In genomic region chr3R:16254616-16255601, dm6 we compare ENCODE assay signal across 1 fruit fly cellular context.
A peak's percentile ranks its signal among the peaks of the same experiment; 100 is the strongest.
TF ChIP-seq lines count a peak whose summit lies in the region.

No protein-coding gene starts in this region.

TF ChIP-seq in whole organism, embryonic, 481 proteins besides CTCF, POLR2A, EP300 and RAD21 (continued from another document and continues in another):
- no peak for TF ChIP-seq CG9437 (GFP tag; optimal IDR thresholded peaks at IDR 0.05; lab: Kevin White, UChicago)
- no peak for TF ChIP-seq so (GFP tag; IDR thresholded peaks at IDR 0.05; lab: Robert Waterston, UW)
- peak; percentile 41 for TF ChIP-seq Sry-δ (GFP tag; optimal IDR thresholded peaks at IDR 0.05; lab: Kevin White, UChicago)
- TF ChIP-seq Dp (GFP tag; optimal IDR thresholded peaks at IDR 0.05; lab: Kevin White, UChicago) = no peak
- TF ChIP-seq dmrt99B (tag; optimal IDR thresholded peaks at IDR 0.05; lab: Kevin White, UChicago) = peak; percentile 11
- TF ChIP-seq dati (GFP tag; IDR thresholded peaks at IDR 0.05; lab: Robert Waterston, UW) = no peak
- peak; percentile 44 for TF ChIP-seq CG18599 (GFP tag; optimal IDR thresholded peaks at IDR 0.05; lab: Kevin White, UChicago)
- TF ChIP-seq sc (optimal IDR thresholded peaks at IDR 0.05; lab: Kevin White, UChicago) = no peak
- no peak for TF ChIP-seq sc (GFP tag; optimal IDR thresholded peaks at IDR 0.05; lab: Kevin White, UChicago)
- TF ChIP-seq fd3F (GFP tag; optimal IDR thresholded peaks at IDR 0.05; lab: Kevin White, UChicago) = no peak
- no peak for TF ChIP-seq B-H2 (GFP tag; optimal IDR thresholded peaks at IDR 0.05; lab: Kevin White, UChicago)
- TF ChIP-seq Gsc (GFP tag; IDR thresholded peaks at IDR 0.05; lab: Robert Waterston, UW) = no peak
- TF ChIP-seq wor (GFP tag; IDR thresholded peaks at IDR 0.05; lab: Robert Waterston, UW) = no peak
- no peak for TF ChIP-seq cad (GFP tag; optimal IDR thresholded peaks at IDR 0.05; lab: Kevin White, UChicago)
- TF ChIP-seq CG16779 (GFP tag; IDR thresholded peaks at IDR 0.05; lab: Robert Waterston, UW) = no peak
- TF ChIP-seq ash1 (GFP tag; optimal IDR thresholded peaks at IDR 0.05; lab: Kevin White, UChicago) = no peak
- peak; percentile 72 for TF ChIP-seq kay (GFP tag; optimal IDR thresholded peaks at IDR 0.05; lab: Kevin White, UChicago)
- no peak for TF ChIP-seq Neu2 (GFP tag; optimal IDR thresholded peaks at IDR 0.05; lab: Kevin White, UChicago; ENCODE audit: borderline replicate concordance)
- TF ChIP-seq Asciz (GFP tag; optimal IDR thresholded peaks at IDR 0.05; lab: Kevin White, UChicago) = no peak
- no peak for TF ChIP-seq CG15269 (tag; optimal IDR thresholded peaks at IDR 0.05; lab: Kevin White, UChicago)
- TF ChIP-seq Side (GFP tag; optimal IDR thresholded peaks at IDR 0.05; lab: Kevin White, UChicago) = no peak
- TF ChIP-seq gsb (GFP tag; IDR thresholded peaks at IDR 0.05; lab: Robert Waterston, UW) = no peak
- TF ChIP-seq HLH4C (GFP tag; IDR thresholded peaks at IDR 0.05; lab: Robert Waterston, UW; ENCODE audit: partially characterized antibody) = no peak
- TF ChIP-seq nom (GFP tag; optimal IDR thresholded peaks at IDR 0.05; lab: Kevin White, UChicago) = no peak
- TF ChIP-seq Eip74EF (GFP tag; optimal IDR thresholded peaks at IDR 0.05; lab: Kevin White, UChicago) = no peak
- no peak for TF ChIP-seq vfl (GFP tag; optimal IDR thresholded peaks at IDR 0.05; lab: Kevin White, UChicago)
- no peak for TF ChIP-seq CG10654 (GFP tag; optimal IDR thresholded peaks at IDR 0.05; lab: Kevin White, UChicago)
- peak; percentile 11 for TF ChIP-seq Ets65A (GFP tag; lab: Kevin White, UChicago)
- TF ChIP-seq CG4360 (GFP tag; IDR thresholded peaks at IDR 0.05; lab: Robert Waterston, UW) = no peak
- no peak for TF ChIP-seq CG6791 (GFP tag; IDR thresholded peaks at IDR 0.05; lab: Robert Waterston, UW; ENCODE audit: partially characterized antibody)
- peak; percentile 20 for TF ChIP-seq Dad (GFP tag; optimal IDR thresholded peaks at IDR 0.05; lab: Kevin White, UChicago)
- TF ChIP-seq CG10959 (GFP tag; IDR thresholded peaks at IDR 0.05; lab: Robert Waterston, UW) = no peak
- TF ChIP-seq insv (GFP tag; optimal IDR thresholded peaks at IDR 0.05; lab: Kevin White, UChicago) = peak in 1 of 2 experiments; percentile 53
- TF ChIP-seq CG5953 (GFP tag; IDR thresholded peaks at IDR 0.05; lab: Robert Waterston, UW) = no peak
- no peak for TF ChIP-seq Meics (GFP tag; optimal IDR thresholded peaks at IDR 0.05; lab: Kevin White, UChicago)
- no peak for TF ChIP-seq CG1832 (GFP tag; optimal IDR thresholded peaks at IDR 0.05; lab: Kevin White, UChicago)
- TF ChIP-seq CG10267 (tag; optimal IDR thresholded peaks at IDR 0.05; lab: Kevin White, UChicago) = no peak
- TF ChIP-seq CG4730 (GFP tag; IDR thresholded peaks at IDR 0.05; lab: Robert Waterston, UW) = no peak
- TF ChIP-seq CG32532 (GFP tag; IDR thresholded peaks at IDR 0.05; lab: Robert Waterston, UW) = no peak
- TF ChIP-seq klu (GFP tag; IDR thresholded peaks at IDR 0.05; lab: Robert Waterston, UW) = no peak
- TF ChIP-seq lmd (GFP tag; IDR thresholded peaks at IDR 0.05; lab: Robert Waterston, UW) = no peak
- no peak for TF ChIP-seq ara (GFP tag; IDR thresholded peaks at IDR 0.05; lab: Robert Waterston, UW)
- no peak for TF ChIP-seq CG6765 (GFP tag; optimal IDR thresholded peaks at IDR 0.05; lab: Kevin White, UChicago)
- no peak for TF ChIP-seq vnd (GFP tag; IDR thresholded peaks at IDR 0.05; lab: Robert Waterston, UW; ENCODE audit: partially characterized antibody)
- no peak for TF ChIP-seq phol (tag; optimal IDR thresholded peaks at IDR 0.05; lab: Kevin White, UChicago)
- no peak for TF ChIP-seq ase (GFP tag; IDR thresholded peaks at IDR 0.05; lab: Robert Waterston, UW)
- no peak for TF ChIP-seq lbe (GFP tag; optimal IDR thresholded peaks at IDR 0.05; lab: Kevin White, UChicago)
- no peak for TF ChIP-seq CG10274 (GFP tag; optimal IDR thresholded peaks at IDR 0.05; lab: Kevin White, UChicago)
- no peak for TF ChIP-seq Camta (GFP tag; optimal IDR thresholded peaks at IDR 0.05; lab: Kevin White, UChicago)
- TF ChIP-seq CG5180 (GFP tag; optimal IDR thresholded peaks at IDR 0.05; lab: Kevin White, UChicago) = peak; percentile 70
- TF ChIP-seq CG18476 (GFP tag; optimal IDR thresholded peaks at IDR 0.05; lab: Kevin White, UChicago) = no peak
- TF ChIP-seq CG7372 (GFP tag; IDR thresholded peaks at IDR 0.05; lab: Robert Waterston, UW) = no peak
- TF ChIP-seq Rfx (GFP tag; IDR thresholded peaks at IDR 0.05; lab: Robert Waterston, UW) = no peak
- TF ChIP-seq kni (GFP tag; optimal IDR thresholded peaks at IDR 0.05; lab: Kevin White, UChicago) = peak; percentile 94
- TF ChIP-seq disco-r (GFP tag; optimal IDR thresholded peaks at IDR 0.05; lab: Kevin White, UChicago) = no peak
- TF ChIP-seq ci (GFP tag; IDR thresholded peaks at IDR 0.05; lab: Robert Waterston, UW) = no peak
- TF ChIP-seq chif (GFP tag; optimal IDR thresholded peaks at IDR 0.05; lab: Kevin White, UChicago) = no peak
- TF ChIP-seq sna (GFP tag; IDR thresholded peaks at IDR 0.05; lab: Robert Waterston, UW; ENCODE audit: partially characterized antibody) = no peak
- TF ChIP-seq emc (GFP tag; optimal IDR thresholded peaks at IDR 0.05; lab: Kevin White, UChicago) = no peak
- TF ChIP-seq Sin3A (optimal IDR thresholded peaks at IDR 0.05; lab: Kevin White, UChicago) = no peak
- no peak for TF ChIP-seq crol (GFP tag; IDR thresholded peaks at IDR 0.05; lab: Robert Waterston, UW)
- TF ChIP-seq CG7745 (tag; optimal IDR thresholded peaks at IDR 0.05; lab: Kevin White, UChicago) = no peak
- TF ChIP-seq CG13894 (tag; optimal IDR thresholded peaks at IDR 0.05; lab: Kevin White, UChicago) = peak; percentile 96
- no peak for TF ChIP-seq ranshi (GFP tag; IDR thresholded peaks at IDR 0.05; lab: Robert Waterston, UW)
- TF ChIP-seq Sox102F (GFP tag; optimal IDR thresholded peaks at IDR 0.05; lab: Kevin White, UChicago) = no peak
- no peak for TF ChIP-seq D19A (tag; optimal IDR thresholded peaks at IDR 0.05; lab: Kevin White, UChicago)
- TF ChIP-seq Hmx (GFP tag; optimal IDR thresholded peaks at IDR 0.05; lab: Kevin White, UChicago) = no peak
- no peak for TF ChIP-seq MBD-R2 (GFP tag; IDR thresholded peaks at IDR 0.05; lab: Robert Waterston, UW)
- TF ChIP-seq gfzf (GFP tag; optimal IDR thresholded peaks at IDR 0.05; lab: Kevin White, UChicago) = no peak
- TF ChIP-seq Mes4 (GFP tag; optimal IDR thresholded peaks at IDR 0.05; lab: Kevin White, UChicago) = no peak
- TF ChIP-seq CG30020 (tag; optimal IDR thresholded peaks at IDR 0.05; lab: Kevin White, UChicago) = no peak
- TF ChIP-seq salm (tag; optimal IDR thresholded peaks at IDR 0.05; lab: Kevin White, UChicago) = no peak
- TF ChIP-seq CG10147 (GFP tag; optimal IDR thresholded peaks at IDR 0.05; lab: Kevin White, UChicago) = peak; percentile 22
- TF ChIP-seq Doc2 (GFP tag; IDR thresholded peaks at IDR 0.05; lab: Robert Waterston, UW) = no peak
- TF ChIP-seq run (tag; optimal IDR thresholded peaks at IDR 0.05; lab: Kevin White, UChicago) = no peak
- TF ChIP-seq CG11398 (GFP tag; optimal IDR thresholded peaks at IDR 0.05; lab: Kevin White, UChicago) = no peak
- TF ChIP-seq CG12942 (GFP tag; optimal IDR thresholded peaks at IDR 0.05; lab: Kevin White, UChicago) = no peak
- TF ChIP-seq ERR (GFP tag; optimal IDR thresholded peaks at IDR 0.05; lab: Kevin White, UChicago) = no peak
- peak; percentile 28 for TF ChIP-seq CG6813 (GFP tag; optimal IDR thresholded peaks at IDR 0.05; lab: Kevin White, UChicago)
- no peak for TF ChIP-seq CG2875 (GFP tag; optimal IDR thresholded peaks at IDR 0.05; lab: Kevin White, UChicago)
- TF ChIP-seq z (GFP tag; IDR thresholded peaks at IDR 0.05; lab: Robert Waterston, UW) = no peak
- TF ChIP-seq bbx (GFP tag; IDR thresholded peaks at IDR 0.05; lab: Robert Waterston, UW; ENCODE audit: partially characterized antibody) = no peak
- TF ChIP-seq MTF-1 (GFP tag; optimal IDR thresholded peaks at IDR 0.05; lab: Kevin White, UChicago; ENCODE audit: borderline replicate concordance) = no peak
- TF ChIP-seq peb (GFP tag; IDR thresholded peaks at IDR 0.05; lab: Robert Waterston, UW) = no peak
- no peak for TF ChIP-seq ken (GFP tag; IDR thresholded peaks at IDR 0.05; lab: Robert Waterston, UW)
- TF ChIP-seq ham (GFP tag; IDR thresholded peaks at IDR 0.05; lab: Robert Waterston, UW) = no peak
- no peak for TF ChIP-seq Jarid2 (GFP tag; optimal IDR thresholded peaks at IDR 0.05; lab: Kevin White, UChicago)
- no peak for TF ChIP-seq usp (GFP tag; optimal IDR thresholded peaks at IDR 0.05; lab: Kevin White, UChicago)
- peak; percentile 27 for TF ChIP-seq CG31365 (tag; optimal IDR thresholded peaks at IDR 0.05; lab: Kevin White, UChicago)
- TF ChIP-seq p53 (GFP tag; optimal IDR thresholded peaks at IDR 0.05; lab: Kevin White, UChicago) = peak; percentile 27
- TF ChIP-seq CG4617 (GFP tag; optimal IDR thresholded peaks at IDR 0.05; lab: Kevin White, UChicago; ENCODE audit: borderline replicate concordance) = no peak
- TF ChIP-seq knrl (GFP tag; IDR thresholded peaks at IDR 0.05; lab: Robert Waterston, UW; ENCODE audit: partially characterized antibody) = no peak
- TF ChIP-seq CG9876 (GFP tag; optimal IDR thresholded peaks at IDR 0.05; lab: Kevin White, UChicago) = no peak
- peak; percentile 59 for TF ChIP-seq lab (GFP tag; optimal IDR thresholded peaks at IDR 0.05; lab: Kevin White, UChicago)
- TF ChIP-seq Optix (GFP tag; IDR thresholded peaks at IDR 0.05; lab: Robert Waterston, UW) = no peak
- TF ChIP-seq wdn (GFP tag; IDR thresholded peaks at IDR 0.05; lab: Robert Waterston, UW) = no peak
- TF ChIP-seq gt (GFP tag; IDR thresholded peaks at IDR 0.05; lab: Robert Waterston, UW) = no peak
- no peak for TF ChIP-seq CG1529 (GFP tag; optimal IDR thresholded peaks at IDR 0.05; lab: Kevin White, UChicago)
- no peak for TF ChIP-seq shn (GFP tag; optimal IDR thresholded peaks at IDR 0.05; lab: Kevin White, UChicago)
- TF ChIP-seq TFAM (GFP tag; optimal IDR thresholded peaks at IDR 0.05; lab: Kevin White, UChicago) = no peak
- peak; percentile 45 for TF ChIP-seq CG8290 (GFP tag; optimal IDR thresholded peaks at IDR 0.05; lab: Kevin White, UChicago)
- TF ChIP-seq CG8290 (tag; optimal IDR thresholded peaks at IDR 0.05; lab: Kevin White, UChicago) = peak; percentile 2 to 66
- TF ChIP-seq CG1647 (GFP tag; optimal IDR thresholded peaks at IDR 0.05; lab: Kevin White, UChicago) = no peak
- TF ChIP-seq gem (tag; optimal IDR thresholded peaks at IDR 0.05; lab: Kevin White, UChicago) = no peak
- TF ChIP-seq pita (GFP tag; optimal IDR thresholded peaks at IDR 0.05; lab: Kevin White, UChicago) = no peak
- no peak for TF ChIP-seq GATAe (GFP tag; conservative IDR thresholded peaks at IDR 0.05; lab: Robert Waterston, UW)
- no peak for TF ChIP-seq org-1 (GFP tag; optimal IDR thresholded peaks at IDR 0.05; lab: Kevin White, UChicago)
- TF ChIP-seq Ssrp (tag; optimal IDR thresholded peaks at IDR 0.05; lab: Kevin White, UChicago) = no peak
- TF ChIP-seq crp (GFP tag; optimal IDR thresholded peaks at IDR 0.05; lab: Kevin White, UChicago) = peak in 1 of 2 experiments; percentile 2
- TF ChIP-seq da (GFP tag; optimal IDR thresholded peaks at IDR 0.05; lab: Kevin White, UChicago) = peak; percentile 14
- TF ChIP-seq CG10979 (tag; optimal IDR thresholded peaks at IDR 0.05; lab: Kevin White, UChicago) = peak; percentile 61
- no peak for TF ChIP-seq CG4404 (GFP tag; IDR thresholded peaks at IDR 0.05; lab: Robert Waterston, UW)
- no peak for TF ChIP-seq CG4282 (GFP tag; optimal IDR thresholded peaks at IDR 0.05; lab: Kevin White, UChicago)
- TF ChIP-seq CG11247 (GFP tag; IDR thresholded peaks at IDR 0.05; lab: Robert Waterston, UW) = no peak
- no peak for TF ChIP-seq Fer3 (tag; optimal IDR thresholded peaks at IDR 0.05; lab: Kevin White, UChicago)
- peak; percentile 99 for TF ChIP-seq pros (GFP tag; optimal IDR thresholded peaks at IDR 0.05; lab: Kevin White, UChicago)
- TF ChIP-seq Drgx (GFP tag; IDR thresholded peaks at IDR 0.05; lab: Robert Waterston, UW) = no peak
- TF ChIP-seq Oaz (GFP tag; IDR thresholded peaks at IDR 0.05; lab: Robert Waterston, UW) = no peak
- no peak for TF ChIP-seq NK7.1 (GFP tag; optimal IDR thresholded peaks at IDR 0.05; lab: Kevin White, UChicago)
- TF ChIP-seq Myb (GFP tag; optimal IDR thresholded peaks at IDR 0.05; lab: Kevin White, UChicago) = no peak
- no peak for TF ChIP-seq slou (GFP tag; optimal IDR thresholded peaks at IDR 0.05; lab: Kevin White, UChicago)
- TF ChIP-seq bcd (GFP tag; optimal IDR thresholded peaks at IDR 0.05; lab: Kevin White, UChicago) = peak; percentile 10
- no peak for TF ChIP-seq danr (GFP tag; IDR thresholded peaks at IDR 0.05; lab: Robert Waterston, UW)
- no peak for TF ChIP-seq CG17186 (GFP tag; optimal IDR thresholded peaks at IDR 0.05; lab: Kevin White, UChicago)
- TF ChIP-seq HLH54F (GFP tag; optimal IDR thresholded peaks at IDR 0.05; lab: Kevin White, UChicago) = no peak
- TF ChIP-seq YL-1 (GFP tag; optimal IDR thresholded peaks at IDR 0.05; lab: Kevin White, UChicago) = no peak
- peak in 1 of 2 experiments; percentile 13 for TF ChIP-seq dpn (GFP tag; optimal IDR thresholded peaks at IDR 0.05; lab: Kevin White, UChicago)
- TF ChIP-seq CG13287 (GFP tag; IDR thresholded peaks at IDR 0.05; lab: Robert Waterston, UW; ENCODE audit: partially characterized antibody) = no peak
- TF ChIP-seq Hey (tag; optimal IDR thresholded peaks at IDR 0.05; lab: Kevin White, UChicago) = peak; percentile 39
- peak; percentile 7 for TF ChIP-seq sqz (GFP tag; optimal IDR thresholded peaks at IDR 0.05; lab: Kevin White, UChicago)
- TF ChIP-seq Dbx (GFP tag; IDR thresholded peaks at IDR 0.05; lab: Robert Waterston, UW) = no peak
- no peak for TF ChIP-seq grau (tag; optimal IDR thresholded peaks at IDR 0.05; lab: Kevin White, UChicago)
- TF ChIP-seq hbn (GFP tag; IDR thresholded peaks at IDR 0.05; lab: Robert Waterston, UW; ENCODE audit: partially characterized antibody) = no peak
- TF ChIP-seq CG8388 (GFP tag; optimal IDR thresholded peaks at IDR 0.05; lab: Kevin White, UChicago) = no peak
- TF ChIP-seq otp (GFP tag; IDR thresholded peaks at IDR 0.05; lab: Robert Waterston, UW) = no peak
- no peak for TF ChIP-seq CG7839 (tag; optimal IDR thresholded peaks at IDR 0.05; lab: Kevin White, UChicago)
- peak; percentile 68 for TF ChIP-seq D (optimal IDR thresholded peaks at IDR 0.05; lab: Kevin White, UChicago)
- no peak for TF ChIP-seq D (GFP tag; optimal IDR thresholded peaks at IDR 0.05; lab: Kevin White, UChicago)
- no peak for TF ChIP-seq CG14965 (GFP tag; optimal IDR thresholded peaks at IDR 0.05; lab: Kevin White, UChicago; ENCODE audit: borderline replicate concordance)
- TF ChIP-seq Atf6 (GFP tag; IDR thresholded peaks at IDR 0.05; lab: Robert Waterston, UW) = no peak
